Fruit fly (Drosophila melanogaster): Measurements from ENCODE around the gene Ocho.

Ocho gene

dm6 chr3L:14967691-14968538 is 6.7 kb upstream of the Ocho start:
- TF ChIP-seq noc (tag; optimal IDR thresholded peaks at IDR 0.05): no peak

dm6 chr3L:14968553-14968952 is 6.1 kb upstream of the Ocho start:
- TF ChIP-seq noc (tag; optimal IDR thresholded peaks at IDR 0.05): no peak

- TF ChIP-seq noc (tag; optimal IDR thresholded peaks at IDR 0.05): no peak
These were observed 5.5 kb upstream of the Ocho start, which contains the start of gene Tom for dm6 chr3L:14969171-14969570. Tom (plus strand) TSS chr3L:14969344.

dm6 chr3L:14970213-14970612 is 4.4 kb upstream of the Ocho start:
- TF ChIP-seq noc (tag; optimal IDR thresholded peaks at IDR 0.05): no peak

- no peak for TF ChIP-seq noc (tag; optimal IDR thresholded peaks at IDR 0.05)
These were observed 2.6 kb upstream of the Ocho start for dm6 chr3L:14971893-14972624.

- no peak for TF ChIP-seq noc (tag; optimal IDR thresholded peaks at IDR 0.05)
These were observed 1.9 kb upstream of the Ocho start, which contains the start of gene Brd for dm6 chr3L:14972625-14973250. Brd (plus strand) TSS chr3L:14972667.

dm6 chr3L:14973251-14973625 is 1.4 kb upstream of the Ocho start:
- no peak for TF ChIP-seq noc (tag; optimal IDR thresholded peaks at IDR 0.05)

- no peak for TF ChIP-seq noc (tag; optimal IDR thresholded peaks at IDR 0.05)
These were observed 304 bp downstream of the Ocho start for dm6 chr3L:14974952-14975351.

- no peak for TF ChIP-seq noc (tag; optimal IDR thresholded peaks at IDR 0.05)
These were observed 1.4 kb downstream of the Ocho start for dm6 chr3L:14976026-14976425.

- no peak for TF ChIP-seq noc (tag; optimal IDR thresholded peaks at IDR 0.05)
These were observed 3.2 kb downstream of the Ocho start for dm6 chr3L:14977536-14978495.

- TF ChIP-seq noc (tag; optimal IDR thresholded peaks at IDR 0.05): no peak
These were observed 3.8 kb downstream of the Ocho start for dm6 chr3L:14978496-14978894.

dm6 chr3L:14979332-14979731 is 4.7 kb downstream of the Ocho start, which contains the start of gene CG3349:
CG3349 (plus strand) TSS chr3L:14979620.
- no peak for TF ChIP-seq noc (tag; optimal IDR thresholded peaks at IDR 0.05)

dm6 chr3L:14980038-14980437 is 5.4 kb downstream of the Ocho start:
- no peak for TF ChIP-seq noc (tag; optimal IDR thresholded peaks at IDR 0.05)

dm6 chr3L:14982675-14983084 is 8.0 kb downstream of the Ocho start, which contains the start of gene CG5114:
CG5114 (plus strand) TSS chr3L:14982835.
- no peak for TF ChIP-seq noc (tag; optimal IDR thresholded peaks at IDR 0.05)

dm6 chr3L:14984521-14985150 is 10.0 kb downstream of the Ocho start, which contains the start of gene mnd:
mnd (plus strand) TSS chr3L:14985100.
- no peak for TF ChIP-seq noc (tag; optimal IDR thresholded peaks at IDR 0.05)
